Fruit fly (Drosophila melanogaster): Measurements from ENCODE around the gene Sirt7.
A peak's percentile ranks its signal among the peaks of the same experiment; 100 is the strongest.

Sirt7 gene

DNA sequence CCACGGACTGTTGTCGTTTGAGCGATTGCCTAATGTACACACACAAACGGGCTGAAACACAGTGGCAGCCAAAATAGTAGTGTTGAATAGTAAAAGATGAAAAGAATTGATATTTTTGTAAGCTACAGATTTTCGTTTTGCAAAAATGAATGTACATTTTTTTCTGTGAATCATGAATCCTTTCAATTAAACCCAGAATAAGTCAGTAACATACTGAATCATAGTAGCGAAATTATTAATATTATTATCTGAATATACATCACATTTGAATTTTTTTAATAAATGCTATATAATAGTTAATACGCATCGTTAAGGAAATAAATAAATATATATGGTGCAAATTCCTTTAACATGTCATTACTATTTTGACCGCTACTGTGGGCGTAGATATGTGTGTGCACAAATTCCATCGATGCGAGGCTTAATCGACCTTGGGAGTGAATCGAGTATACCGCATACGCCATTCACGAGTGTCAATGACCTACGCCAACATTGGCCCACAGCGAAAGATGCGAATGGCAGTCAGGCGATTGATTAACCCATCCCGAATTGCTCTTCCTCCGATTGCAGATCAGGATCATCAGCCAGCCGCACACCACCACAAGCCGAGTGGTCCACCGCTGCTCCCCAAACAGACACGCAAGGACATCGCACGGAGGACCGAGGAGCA is 15.1 kb upstream of the Sirt7 start (continued):
- TF ChIP-seq CG6689 (GFP tag; IDR thresholded peaks at IDR 0.05) (peak; percentile 66), jing (GFP tag; optimal IDR thresholded peaks at IDR 0.05) (no peak), HLH4C (GFP tag; IDR thresholded peaks at IDR 0.05; ENCODE audit: partially characterized antibody) (no peak), Xrp1 (GFP tag; IDR thresholded peaks at IDR 0.05) (peak; percentile 48; the same call in 1 of the 2 replicates), nmo (GFP tag; optimal IDR thresholded peaks at IDR 0.05) (peak; percentile 78), CG10274 (GFP tag; optimal IDR thresholded peaks at IDR 0.05) (peak; percentile 15), Bgb (GFP tag; IDR thresholded peaks at IDR 0.05; ENCODE audit: partially characterized antibody) (no peak), CG2875 (GFP tag; optimal IDR thresholded peaks at IDR 0.05) (peak; percentile 2), CG10462 (GFP tag; optimal IDR thresholded peaks at IDR 0.05) (peak; percentile 51), CG8388 (GFP tag; optimal IDR thresholded peaks at IDR 0.05) (peak; percentile 58), dm (GFP tag; optimal IDR thresholded peaks at IDR 0.05) (no peak), CG33557 (GFP tag; optimal IDR thresholded peaks at IDR 0.05) (no peak), mld (GFP tag; IDR thresholded peaks at IDR 0.05; ENCODE audit: partially characterized antibody) (no peak), CG10209 (GFP tag; optimal IDR thresholded peaks at IDR 0.05) (peak; percentile 69), sqz (GFP tag; optimal IDR thresholded peaks at IDR 0.05) (no peak), CG1647 (GFP tag; optimal IDR thresholded peaks at IDR 0.05) (no peak), tgo (GFP tag; IDR thresholded peaks at IDR 0.05) (peak; percentile 48; the same call in 2 of the 3 replicates), Side (GFP tag; optimal IDR thresholded peaks at IDR 0.05) (no peak), sob (GFP tag; IDR thresholded peaks at IDR 0.05) (0 out of 2 replicates have a peak, but pooled peaks have one; percentile 36), Asciz (GFP tag; optimal IDR thresholded peaks at IDR 0.05) (peak; percentile 65), grn (GFP tag; optimal IDR thresholded peaks at IDR 0.05) (no peak), dmrt11E (tag; optimal IDR thresholded peaks at IDR 0.05) (peak; percentile 44), Trl (optimal IDR thresholded peaks at IDR 0.05) (no peak), Trl (GFP tag; optimal IDR thresholded peaks at IDR 0.05) (no peak), Six4 (GFP tag; optimal IDR thresholded peaks at IDR 0.05) (peak; percentile 31), slp2 (GFP tag; optimal IDR thresholded peaks at IDR 0.05) (no peak), Lhr (GFP tag; optimal IDR thresholded peaks at IDR 0.05) (no peak), lmd (GFP tag; IDR thresholded peaks at IDR 0.05) (peak; percentile 51; the same call in 1 of the 2 replicates), Xbp1 (GFP tag; optimal IDR thresholded peaks at IDR 0.05) (peak; percentile 66), Rfx (GFP tag; IDR thresholded peaks at IDR 0.05) (peak; percentile 63; the same call in 1 of the 2 replicates), CG7556 (GFP tag; optimal IDR thresholded peaks at IDR 0.05) (peak; percentile 80), dati (GFP tag; IDR thresholded peaks at IDR 0.05) (no peak), her (GFP tag; optimal IDR thresholded peaks at IDR 0.05) (peak; percentile 28), CG14860 (GFP tag; IDR thresholded peaks at IDR 0.05; ENCODE audit: partially characterized antibody) (no peak), sima (GFP tag; optimal IDR thresholded peaks at IDR 0.05) (no peak)

DNA sequence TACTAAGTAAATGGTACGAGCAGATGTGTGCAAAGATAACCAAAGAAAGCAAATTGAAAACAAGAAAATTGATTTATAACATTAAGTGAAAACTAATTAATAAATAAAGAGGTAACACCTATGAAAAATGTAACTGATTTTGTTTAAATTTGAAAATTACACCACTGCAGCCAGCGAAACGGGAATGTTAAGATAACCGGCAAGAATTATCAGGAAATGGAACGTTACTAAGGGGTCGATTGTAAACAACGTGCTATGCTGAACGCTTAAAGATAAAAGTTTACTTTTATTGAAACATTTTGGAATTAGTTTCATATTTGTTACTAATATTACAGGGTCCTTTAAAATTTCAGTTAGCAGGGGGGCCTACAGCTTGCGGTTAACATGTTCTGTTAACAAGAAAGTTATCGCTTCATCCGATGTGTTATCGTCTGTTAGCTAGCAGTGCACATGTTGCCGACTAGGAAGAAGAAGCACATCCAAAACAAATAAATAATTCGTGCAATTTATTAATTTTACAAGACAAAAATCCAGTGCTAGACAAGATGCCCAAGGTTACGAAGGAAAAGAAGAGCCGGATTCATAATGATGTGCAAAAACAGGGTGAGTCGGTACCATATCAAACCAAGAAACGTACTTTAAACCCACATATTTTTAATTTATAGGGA is 6.5 kb upstream of the Sirt7 start, which contains the start of gene CG11837:
TSS of gene CG11837 (plus strand) at position 439 of the 668 bp plus-strand sequence.
- TF ChIP-seq CG43689 (GFP tag; IDR thresholded peaks at IDR 0.05) (no peak), sc (optimal IDR thresholded peaks at IDR 0.05) (no peak), sc (GFP tag; optimal IDR thresholded peaks at IDR 0.05) (no peak), CG2889 (GFP tag; IDR thresholded peaks at IDR 0.05) (no peak), ara (GFP tag; IDR thresholded peaks at IDR 0.05) (no peak), sqz (GFP tag; optimal IDR thresholded peaks at IDR 0.05) (no peak), dysf (GFP tag; IDR thresholded peaks at IDR 0.05) (no peak), Med (GFP tag) (peak; percentile 28), CG7839 (tag; optimal IDR thresholded peaks at IDR 0.05) (no peak), CG13287 (GFP tag; IDR thresholded peaks at IDR 0.05; ENCODE audit: partially characterized antibody) (peak; percentile 51; the same call in 1 of the 2 replicates), CG32767 (GFP tag; IDR thresholded peaks at IDR 0.05) (no peak), CG33213 (GFP tag; optimal IDR thresholded peaks at IDR 0.05) (no peak), stwl (tag; optimal IDR thresholded peaks at IDR 0.05) (peak; percentile 4), gem (tag; optimal IDR thresholded peaks at IDR 0.05) (no peak), Nf-YB (GFP tag; optimal IDR thresholded peaks at IDR 0.05) (no peak), MBD-R2 (GFP tag; IDR thresholded peaks at IDR 0.05) (peak; percentile 50; the same call in 1 of the 2 replicates), fu2 (GFP tag; optimal IDR thresholded peaks at IDR 0.05) (no peak)

All from whole organism, embryonic.